Fruit fly (Drosophila melanogaster) whole organism, prepupa: Measurements from ENCODE around the gene Tpt.

ENCODE experiments used
- Blimp-1 ChIP-seq: fragments of 200-800 bp; sonication (Bioruptor generic); optimal IDR thresholded peaks from 3 replicates; lab custom pipeline; 2017; ENCODE audit warnings: missing biosample characterization, missing genetic modification characterization, mild to moderate bottlenecking, moderate library complexity, missing genetic modification reagents
- CG10631 ChIP-seq: fragments of 200-800 bp; sonication (Bioruptor generic); optimal IDR thresholded peaks from 2 replicates; lab custom pipeline; 2016; ENCODE audit warnings: missing biosample characterization, missing genetic modification characterization
- CG10669 ChIP-seq: fragments of 200-800 bp; sonication (Bioruptor generic); optimal IDR thresholded peaks from 3 replicates; lab custom pipeline; 2018; ENCODE audit warnings: missing biosample characterization, mild to moderate bottlenecking, missing genetic modification characterization, moderate library complexity
- CG11294 ChIP-seq: fragments of 200-800 bp; sonication (Bioruptor generic); IDR thresholded peaks from 2 replicates; pipeline ENCODE4 v1.3.6; 2022; ENCODE audit warnings: missing biosample characterization, missing genetic modification characterization
- CG11762 ChIP-seq: fragments of 200-800 bp; sonication (Bioruptor generic); optimal IDR thresholded peaks from 3 replicates; lab custom pipeline; 2016; ENCODE audit warnings: missing biosample characterization, missing genetic modification characterization; ENCODE audit not compliant: insufficient read depth
- CG11902 ChIP-seq: fragments of 200-800 bp; sonication (Bioruptor generic); optimal IDR thresholded peaks from 3 replicates; lab custom pipeline; 2016; ENCODE audit warnings: missing biosample characterization, missing genetic modification characterization
- CG15336 ChIP-seq: fragments of 200-800 bp; sonication (Bioruptor generic); IDR thresholded peaks from 2 replicates; pipeline ENCODE4 v1.3.6; 2022; ENCODE audit warnings: missing biosample characterization, missing genetic modification characterization
- CG1621 ChIP-seq: fragments of 200-800 bp; sonication (Bioruptor generic); optimal IDR thresholded peaks from 3 replicates; lab custom pipeline; 2018; ENCODE audit warnings: missing biosample characterization, mild to moderate bottlenecking, missing genetic modification characterization
- CG16779 ChIP-seq: fragments of 200-800 bp; sonication (Bioruptor generic); optimal IDR thresholded peaks from 3 replicates; lab custom pipeline; 2017; ENCODE audit warnings: missing biosample characterization, mild to moderate bottlenecking, missing genetic modification characterization
- CG31627 ChIP-seq: fragments of 200-800 bp; sonication (Bioruptor generic); optimal IDR thresholded peaks from 3 replicates; lab custom pipeline; 2016; ENCODE audit warnings: missing biosample characterization, missing genetic modification characterization
- CG32006 ChIP-seq: fragments of 200-800 bp; sonication (Bioruptor generic); optimal IDR thresholded peaks from 3 replicates; lab custom pipeline; 2017; ENCODE audit warnings: missing biosample characterization, mild to moderate bottlenecking, missing genetic modification characterization
- CG34406 ChIP-seq: fragments of 200-800 bp; sonication (Bioruptor generic); optimal IDR thresholded peaks from 3 replicates; lab custom pipeline; 2016; ENCODE audit warnings: missing biosample characterization, missing genetic modification characterization
- CG3919 ChIP-seq: fragments of 200-800 bp; sonication (Bioruptor generic); optimal IDR thresholded peaks from 3 replicates; lab custom pipeline; 2016; ENCODE audit warnings: missing biosample characterization, missing genetic modification characterization
- CG4318 ChIP-seq: fragments of 200-800 bp; sonication (Bioruptor generic); optimal IDR thresholded peaks from 3 replicates; lab custom pipeline; 2017; ENCODE audit warnings: missing biosample characterization, mild to moderate bottlenecking, missing genetic modification characterization
- CG6163 ChIP-seq: fragments of 200-800 bp; sonication (Bioruptor generic); IDR thresholded peaks from 3 replicates; pipeline ENCODE4 v1.3.6; 2022; ENCODE audit warnings: missing biosample characterization, missing genetic modification characterization
- CG6276 ChIP-seq: fragments of 200-800 bp; sonication (Bioruptor generic); optimal IDR thresholded peaks from 2 replicates; lab custom pipeline; 2017; ENCODE audit warnings: missing biosample characterization, mild to moderate bottlenecking, missing genetic modification characterization
- CG6792 ChIP-seq: fragments of 200-800 bp; sonication (Bioruptor generic); optimal IDR thresholded peaks from 3 replicates; lab custom pipeline; 2016; ENCODE audit warnings: missing biosample characterization, missing genetic modification characterization
- CG6808 ChIP-seq: fragments of 200-800 bp; sonication (Bioruptor generic); optimal IDR thresholded peaks from 3 replicates; lab custom pipeline; 2017; ENCODE audit warnings: missing biosample characterization, missing genetic modification characterization, mild to moderate bottlenecking, moderate library complexity, missing genetic modification reagents
- CG6854 ChIP-seq: fragments of 200-800 bp; sonication (Bioruptor generic); optimal IDR thresholded peaks from 2 replicates; lab custom pipeline; 2017; ENCODE audit warnings: missing biosample characterization, mild to moderate bottlenecking, missing genetic modification characterization
- CG7368 ChIP-seq: fragments of 200-800 bp; sonication (Bioruptor generic); optimal IDR thresholded peaks from 3 replicates; lab custom pipeline; 2016; ENCODE audit warnings: missing biosample characterization, missing genetic modification characterization
- CG8319 ChIP-seq: fragments of 200-800 bp; sonication (Bioruptor generic); optimal IDR thresholded peaks from 3 replicates; lab custom pipeline; 2016; ENCODE audit warnings: missing biosample characterization, missing genetic modification characterization
- CG8632 ChIP-seq: fragments of 200-800 bp; sonication (Bioruptor generic); optimal IDR thresholded peaks from 3 replicates; lab custom pipeline; 2016; ENCODE audit warnings: missing biosample characterization, missing genetic modification characterization
- CG9139 ChIP-seq: fragments of 200-800 bp; sonication (Bioruptor generic); optimal IDR thresholded peaks from 3 replicates; lab custom pipeline; 2017; ENCODE audit warnings: missing biosample characterization, mild to moderate bottlenecking, missing genetic modification characterization
- Eip75B ChIP-seq: fragments of 200-800 bp; sonication (Bioruptor generic); optimal IDR thresholded peaks from 3 replicates; lab custom pipeline; 2016; ENCODE audit warnings: missing biosample characterization, missing genetic modification characterization
- Eip78C ChIP-seq: fragments of 200-800 bp; sonication (Bioruptor generic); peaks from one replicate; lab custom pipeline; 2016; ENCODE audit warnings: missing biosample characterization, missing genetic modification characterization
- Ets21C ChIP-seq: fragments of 200-800 bp; sonication (Bioruptor generic); optimal IDR thresholded peaks from 3 replicates; lab custom pipeline; 2016; ENCODE audit warnings: missing biosample characterization, missing genetic modification characterization
- Ets96B ChIP-seq: fragments of 200-800 bp; optimal IDR thresholded peaks from 2 replicates; lab custom pipeline; 2019; ENCODE audit warnings: missing biosample characterization, mild to moderate bottlenecking, missing genetic modification characterization, moderate library complexity
- Gug ChIP-seq: fragments of 200-800 bp; sonication (Bioruptor generic); IDR thresholded peaks from 2 replicates; pipeline ENCODE4 v1.3.6; 2022; ENCODE audit warnings: missing biosample characterization, missing genetic modification characterization
- Hr39 ChIP-seq: fragments of 200-800 bp; sonication (Bioruptor generic); optimal IDR thresholded peaks from 2 replicates; lab custom pipeline; 2016; ENCODE audit warnings: missing biosample characterization, missing genetic modification characterization
- Hr4 ChIP-seq: fragments of 200-800 bp; sonication (Bioruptor generic); optimal IDR thresholded peaks from 3 replicates; lab custom pipeline; 2016; ENCODE audit warnings: missing biosample characterization, missing genetic modification characterization
- Lpt ChIP-seq: fragments of 200-800 bp; sonication (Bioruptor generic); optimal IDR thresholded peaks from 3 replicates; lab custom pipeline; 2016; ENCODE audit warnings: missing biosample characterization, missing genetic modification characterization
- Met ChIP-seq: fragments of 200-800 bp; sonication (Bioruptor generic); optimal IDR thresholded peaks from 3 replicates; lab custom pipeline; 2016; ENCODE audit warnings: missing biosample characterization, missing genetic modification characterization
- OdsH ChIP-seq: fragments of 200-800 bp; sonication (Bioruptor generic); optimal IDR thresholded peaks from 3 replicates; lab custom pipeline; 2016; ENCODE audit warnings: missing biosample characterization, missing genetic modification characterization
- Smox ChIP-seq: fragments of 200-800 bp; sonication (Bioruptor generic); optimal IDR thresholded peaks from 3 replicates; lab custom pipeline; 2016; ENCODE audit warnings: missing biosample characterization, missing genetic modification characterization
- Sox102F ChIP-seq: fragments of 200-800 bp; sonication (Bioruptor generic); optimal IDR thresholded peaks from 2 replicates; lab custom pipeline; 2016; ENCODE audit warnings: missing biosample characterization, mild to moderate bottlenecking, missing genetic modification characterization
- achi ChIP-seq: fragments of 200-800 bp; sonication (Bioruptor generic); optimal IDR thresholded peaks from 3 replicates; lab custom pipeline; 2016; ENCODE audit warnings: missing biosample characterization, missing genetic modification characterization
- cyc ChIP-seq: fragments of 200-800 bp; sonication (Bioruptor generic); optimal IDR thresholded peaks from 3 replicates; lab custom pipeline; 2016; ENCODE audit warnings: missing biosample characterization, missing genetic modification characterization
- dsx ChIP-seq: fragments of 200-800 bp; optimal IDR thresholded peaks from 3 replicates; lab custom pipeline; 2019; ENCODE audit warnings: missing biosample characterization, mild to moderate bottlenecking, missing genetic modification characterization, moderate library complexity; ENCODE audit not compliant: poor library complexity, severe bottlenecking
- esn ChIP-seq: fragments of 200-800 bp; sonication (Bioruptor generic); optimal IDR thresholded peaks from 2 replicates; lab custom pipeline; 2016; ENCODE audit warnings: missing biosample characterization, mild to moderate bottlenecking, missing genetic modification characterization, moderate library complexity
- fd59A ChIP-seq: fragments of 200-800 bp; sonication (Bioruptor generic); optimal IDR thresholded peaks from 2 replicates; lab custom pipeline; 2017; ENCODE audit warnings: missing biosample characterization, mild to moderate bottlenecking, missing genetic modification characterization, missing genetic modification reagents
- fkh ChIP-seq: fragments of 200-800 bp; sonication (Bioruptor generic); optimal IDR thresholded peaks from 3 replicates; lab custom pipeline; 2017; ENCODE audit warnings: missing biosample characterization, mild to moderate bottlenecking, missing genetic modification characterization, moderate library complexity
- lz ChIP-seq: fragments of 200-800 bp; sonication (Bioruptor generic); optimal IDR thresholded peaks from 3 replicates; lab custom pipeline; 2016; ENCODE audit warnings: missing biosample characterization, missing genetic modification characterization
- net ChIP-seq: fragments of 200-800 bp; sonication (Bioruptor generic); optimal IDR thresholded peaks from 3 replicates; lab custom pipeline; 2016; ENCODE audit warnings: missing biosample characterization, missing genetic modification characterization
- spab ChIP-seq: fragments of 200-800 bp; sonication (Bioruptor generic); optimal IDR thresholded peaks from 2 replicates; lab custom pipeline; 2017; ENCODE audit warnings: missing biosample characterization, mild to moderate bottlenecking, missing genetic modification characterization, missing genetic modification reagents
- ss ChIP-seq, 2 experiments: fragments of 200-800 bp; sonication (Bioruptor generic); optimal IDR thresholded peaks; 2 replicates in 1 of 2; 3 replicates in 1 of 2; lab custom pipeline; 2017 to 2018; ENCODE audit warnings: mild to moderate bottlenecking in 2 of 2, missing biosample characterization in 2 of 2, missing genetic modification characterization in 2 of 2, moderate library complexity in 1 of 2
- topi ChIP-seq: fragments of 200-800 bp; sonication (Bioruptor generic); optimal IDR thresholded peaks from 3 replicates; lab custom pipeline; 2016; ENCODE audit warnings: missing biosample characterization, missing genetic modification characterization

The Tpt gene

DNA sequence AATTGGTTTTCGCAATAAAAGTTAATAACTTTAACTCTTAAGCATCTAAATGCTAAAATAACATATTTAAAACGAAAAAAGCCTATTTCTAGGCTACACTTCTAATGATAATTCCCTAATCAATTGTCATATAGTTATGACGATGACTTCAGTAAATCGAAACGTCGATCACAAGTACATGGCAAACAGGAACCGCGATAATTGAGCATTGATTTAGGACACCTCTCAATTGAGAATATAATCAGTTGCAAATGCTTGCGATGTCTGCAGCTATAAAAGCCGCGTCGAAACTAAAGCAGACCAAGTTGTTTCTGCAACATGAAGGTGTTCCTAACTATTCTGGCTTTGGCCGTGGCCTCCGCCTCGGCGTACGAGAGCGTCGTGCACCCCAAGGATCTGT, 13.8 kb downstream of the Tpt start, which contains the start of gene Jon66Ci:
TSS of gene Jon66Ci (plus strand) at position 301 of the 400 bp plus-strand sequence.
- TF ChIP-seq CG16779 (tag; lab: Kevin White, UChicago) (no peak), Blimp-1 (GFP tag; lab: Kevin White, UChicago) (no peak), CG10631 (GFP tag; lab: Kevin White, UChicago) (no peak), CG4318 (GFP tag; lab: Kevin White, UChicago) (no peak), spab (GFP tag; lab: Kevin White, UChicago) (no peak), Smox (GFP tag; lab: Kevin White, UChicago) (no peak), CG7368 (GFP tag; lab: Kevin White, UChicago) (no peak), CG8632 (GFP tag; lab: Kevin White, UChicago) (no peak), net (GFP tag; lab: Kevin White, UChicago) (no peak), CG15336 (no peak), Hr4 (GFP tag; lab: Kevin White, UChicago) (no peak), CG11902 (GFP tag; lab: Kevin White, UChicago) (no peak), CG6854 (GFP tag; lab: Kevin White, UChicago) (no peak), CG8319 (no peak)

DNA sequence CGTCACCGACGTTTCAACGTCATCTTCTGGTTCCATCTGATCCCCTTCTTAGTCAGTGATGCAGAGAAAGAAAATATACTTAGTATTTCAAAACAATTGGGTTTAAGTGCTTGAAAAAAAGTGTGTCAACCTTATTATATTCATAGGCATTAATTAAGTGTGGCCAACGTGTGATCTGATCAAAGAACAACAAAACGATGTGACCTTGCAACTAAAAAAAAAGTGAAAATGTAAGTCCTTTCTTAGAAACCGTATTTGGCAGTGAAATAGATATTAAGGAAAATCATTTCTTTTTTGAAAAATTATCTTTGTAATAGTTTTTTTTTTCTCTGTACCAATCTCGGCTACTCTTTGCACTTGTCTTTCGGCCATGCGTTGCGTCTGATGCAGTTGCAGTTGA, 20.0 kb downstream of the Tpt start:
- TF ChIP-seq Blimp-1 (GFP tag; lab: Kevin White, UChicago), result peak; percentile 48
- no peak for TF ChIP-seq fkh (GFP tag; lab: Kevin White, UChicago)
- TF ChIP-seq CG31627 (GFP tag; lab: Kevin White, UChicago), result peak; percentile 68
- TF ChIP-seq dsx, result peak; percentile 70
- peak; percentile 70 for TF ChIP-seq Lpt (GFP tag; lab: Kevin White, UChicago)
- TF ChIP-seq OdsH (GFP tag; lab: Kevin White, UChicago), result peak; percentile 86
- TF ChIP-seq CG11902 (GFP tag; lab: Kevin White, UChicago), result peak; percentile 81
- peak; percentile 73 for TF ChIP-seq CG16779 (tag; lab: Kevin White, UChicago)
- TF ChIP-seq CG9139 (GFP tag; lab: Kevin White, UChicago), result peak; percentile 56
- peak; percentile 28 for TF ChIP-seq CG6854 (GFP tag; lab: Kevin White, UChicago)
- TF ChIP-seq Ets21C (GFP tag; lab: Kevin White, UChicago), result peak; percentile 47
- peak; percentile 16; the same call in 1 of the 2 replicates for TF ChIP-seq CG11294 (GFP tag; lab: Robert Waterston, UW)
- peak; percentile 81 for TF ChIP-seq Hr4 (GFP tag; lab: Kevin White, UChicago)
- TF ChIP-seq cyc (GFP tag; lab: Kevin White, UChicago), result peak; percentile 70
- TF ChIP-seq CG6792 (GFP tag; lab: Kevin White, UChicago), result peak; percentile 85
- peak; percentile 77 for TF ChIP-seq CG6276 (GFP tag; lab: Kevin White, UChicago)
- peak; percentile 78 for TF ChIP-seq CG7368 (GFP tag; lab: Kevin White, UChicago)
- TF ChIP-seq CG8632 (GFP tag; lab: Kevin White, UChicago), result peak; percentile 83
- TF ChIP-seq CG8319, result peak; percentile 69
- TF ChIP-seq ss (GFP tag; optimal IDR thresholded peaks at IDR 0.05; lab: Kevin White, UChicago), result peak in 1 of 2 experiments; percentile 83
- peak; percentile 62 for TF ChIP-seq Gug (GFP tag; lab: Robert Waterston, UW)
- TF ChIP-seq Eip78C (GFP tag; lab: Kevin White, UChicago), result peak; percentile 97
- TF ChIP-seq esn, result peak; percentile 82
- TF ChIP-seq Met (GFP tag; lab: Kevin White, UChicago), result peak; percentile 77
- peak; percentile 68 for TF ChIP-seq Ets96B (tag; lab: Kevin White, UChicago)
- TF ChIP-seq CG1621 (tag; lab: Kevin White, UChicago), result peak; percentile 66
- TF ChIP-seq lz (GFP tag; lab: Kevin White, UChicago), result peak; percentile 60
- peak; percentile 84 for TF ChIP-seq CG10669 (GFP tag; lab: Kevin White, UChicago)
- TF ChIP-seq achi (GFP tag; lab: Kevin White, UChicago), result peak; percentile 86
- peak; percentile 83 for TF ChIP-seq CG10631 (GFP tag; lab: Kevin White, UChicago)
- peak; percentile 82 for TF ChIP-seq CG4318 (GFP tag; lab: Kevin White, UChicago)
- peak; percentile 68 for TF ChIP-seq Smox (GFP tag; lab: Kevin White, UChicago)
- TF ChIP-seq Sox102F (GFP tag; lab: Kevin White, UChicago), result peak; percentile 83
- peak; percentile 74 for TF ChIP-seq spab (GFP tag; lab: Kevin White, UChicago)
- TF ChIP-seq CG11762, result peak; percentile 85
- TF ChIP-seq CG3919, result peak; percentile 88
- peak; percentile 94 for TF ChIP-seq CG32006 (GFP tag; lab: Kevin White, UChicago)
- TF ChIP-seq CG6163 (GFP tag; lab: Robert Waterston, UW), result peak; percentile 79
- TF ChIP-seq Hr39 (GFP tag; lab: Kevin White, UChicago), result peak; percentile 81
- TF ChIP-seq CG6808 (GFP tag; lab: Kevin White, UChicago), result peak; percentile 85
- TF ChIP-seq net (GFP tag; lab: Kevin White, UChicago), result peak; percentile 87
- peak; percentile 88 for TF ChIP-seq Eip75B (GFP tag; lab: Kevin White, UChicago)
- TF ChIP-seq topi (GFP tag; lab: Kevin White, UChicago), result peak; percentile 84
- TF ChIP-seq CG34406 (GFP tag; lab: Kevin White, UChicago), result peak; percentile 83
- TF ChIP-seq fd59A (GFP tag; lab: Kevin White, UChicago), result peak; percentile 78
